Worm (Caenorhabditis elegans) whole organism, L4 larva: Measurements from ENCODE around the gene C25H3.14.

ENCODE experiments used
- F49E8.2 ChIP-seq: sonication (generic microtip); optimal IDR thresholded peaks from 2 replicates; lab custom pipeline; 2016; ENCODE audit warnings: missing compliant biosample characterization, mild to moderate bottlenecking, missing genetic modification characterization, borderline replicate concordance
- ceh-62 ChIP-seq: sonication (generic microtip); optimal IDR thresholded peaks from 2 replicates; lab custom pipeline; 2017; ENCODE audit warnings: missing biosample characterization, missing genetic modification characterization
- ceh-82 ChIP-seq: sonication (generic microtip); optimal IDR thresholded peaks from 2 replicates; lab custom pipeline; 2017; ENCODE audit warnings: missing biosample characterization, missing genetic modification characterization
- daf-12 ChIP-seq: fragments of 150-350 bp; optimal IDR thresholded peaks from 2 replicates; lab custom pipeline; 2014; ENCODE audit warnings: missing biosample characterization, missing genetic modification reagents, missing genetic modification characterization
- madf-5 ChIP-seq, 2 experiments: fragments of 200-800 bp; sonication (Bioruptor generic); IDR thresholded peaks; 2 replicates each; pipeline ENCODE4 v1.3.6; 2022; ENCODE audit warnings: missing compliant biosample characterization in 2 of 2, missing genetic modification characterization in 2 of 2
- mxl-2 ChIP-seq: fragments of 200-800 bp; sonication (Bioruptor generic); conservative IDR thresholded peaks from 2 replicates; pipeline ENCODE4 v1.3.6; 2022; ENCODE audit warnings: missing genetic modification reagents, missing genetic modification characterization, missing compliant biosample characterization
- nhr-237 ChIP-seq: sonication (generic microtip); optimal IDR thresholded peaks from 2 replicates; lab custom pipeline; 2017; ENCODE audit warnings: missing biosample characterization, missing genetic modification characterization
- nhr-28 ChIP-seq: fragments of 150-350 bp; optimal IDR thresholded peaks from 2 replicates; lab custom pipeline; 2014; ENCODE audit warnings: missing biosample characterization, missing genetic modification characterization
- nhr-76 ChIP-seq: fragments of 150-350 bp; optimal IDR thresholded peaks from 2 replicates; lab custom pipeline; 2014; ENCODE audit warnings: missing biosample characterization, missing genetic modification characterization
- spr-1 ChIP-seq: sonication (generic microtip); optimal IDR thresholded peaks from 2 replicates; lab custom pipeline; 2016; ENCODE audit warnings: mild to moderate bottlenecking, missing genetic modification characterization, missing compliant biosample characterization
- zag-1 ChIP-seq: fragments of 150-350 bp; optimal IDR thresholded peaks from 2 replicates; lab custom pipeline; 2014; ENCODE audit warnings: missing biosample characterization, missing genetic modification characterization

DNA sequence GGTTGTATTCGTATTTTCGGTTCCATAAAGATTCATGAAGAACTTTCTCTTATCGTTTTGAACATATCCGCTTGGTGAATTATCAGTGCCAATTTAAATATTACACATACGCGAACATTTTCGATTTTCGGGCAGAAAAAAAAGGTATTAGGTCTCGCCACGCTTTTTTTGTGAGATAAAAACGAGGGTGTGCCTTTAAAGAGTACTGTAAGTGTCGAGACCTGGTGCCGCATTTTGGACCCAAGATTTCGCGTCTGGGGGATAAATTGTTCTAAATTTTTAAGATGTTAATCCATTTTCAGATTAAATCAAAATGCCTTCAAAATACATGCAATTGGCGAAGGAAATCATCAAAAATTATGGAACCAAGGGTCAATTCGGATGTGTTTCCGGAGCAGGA, 1.0 kb upstream of the C25H3.14 start, which contains the start of gene C25H3.3:
- TF ChIP-seq nhr-28 (tag; lab: Kevin White, UChicago) (no peak), madf-5 (GFP tag; IDR thresholded peaks at IDR 0.05; lab: Robert Waterston, UW) (no peak), daf-12 (no peak), zag-1 (no peak), nhr-237 (tag; lab: Kevin White, UChicago) (no peak), ceh-62 (tag; lab: Kevin White, UChicago) (no peak), mxl-2 (no peak), spr-1 (tag; lab: Kevin White, UChicago) (no peak), nhr-76 (tag; lab: Kevin White, UChicago) (no peak), F49E8.2 (tag; lab: Kevin White, UChicago) (no peak), ceh-82 (tag; lab: Kevin White, UChicago) (no peak)
